Worm (Caenorhabditis elegans): Measurements from ENCODE around the gene K03D3.2.

- no peak for TF ChIP-seq snpc-4 (tag; optimal IDR thresholded peaks at IDR 0.05)
- no peak for TF ChIP-seq nhr-12 (tag; optimal IDR thresholded peaks at IDR 0.05)
- no peak for TF ChIP-seq sem-2 (GFP tag; optimal IDR thresholded peaks at IDR 0.05)
- TF ChIP-seq nhr-28 (tag; optimal IDR thresholded peaks at IDR 0.05): no peak
- TF ChIP-seq unc-62 (GFP tag; optimal IDR thresholded peaks at IDR 0.05): no peak
- TF ChIP-seq mab-5 (tag; optimal IDR thresholded peaks at IDR 0.05): no peak
- no peak for TF ChIP-seq ztf-11 (tag; optimal IDR thresholded peaks at IDR 0.05)
- TF ChIP-seq blmp-1 (tag; optimal IDR thresholded peaks at IDR 0.05): no peak
Observed at ce11 chrIV:16377942-16378341, 49.5 kb upstream of the K03D3.2 start.
